Worm (Caenorhabditis elegans): ENCODE data around the gene ugt-3.

Gene ugt-3

ce11 chrV:12749558-12749957 is 50.5 kb downstream of the ugt-3 start:
- TF ChIP-seq K02D7.2 (tag; optimal IDR thresholded peaks at IDR 0.05) (no peak), rnt-1 (tag; optimal IDR thresholded peaks at IDR 0.05) (no peak), C38D4.7 (GFP tag; optimal IDR thresholded peaks at IDR 0.05) (no peak), madf-2 (tag; optimal IDR thresholded peaks at IDR 0.05) (no peak), syd-9 (tag; optimal IDR thresholded peaks at IDR 0.05) (no peak), che-1 (tag; optimal IDR thresholded peaks at IDR 0.05) (no peak), dve-1 (tag; optimal IDR thresholded peaks at IDR 0.05) (no peak), ama-1 (optimal IDR thresholded peaks at IDR 0.05) (no peak), pha-2 (tag; optimal IDR thresholded peaks at IDR 0.05) (no peak), tbx-2 (tag; optimal IDR thresholded peaks at IDR 0.05) (no peak)
